Worm (Caenorhabditis elegans): ENCODE data around the gene F38B6.8.

ce11 chrX:6689985-6690384, 7.4 kb upstream of the F38B6.8 start, which contains the start of gene F38B6.6:
- TF ChIP-seq unc-62 (GFP tag; optimal IDR thresholded peaks at IDR 0.05) (no peak), F39B2.1 (GFP tag; IDR thresholded peaks at IDR 0.05) (no peak), F49E8.2 (tag; optimal IDR thresholded peaks at IDR 0.05; ENCODE audit: insufficient read depth) (no peak), B0261.1 (tag; optimal IDR thresholded peaks at IDR 0.05) (no peak), F23B12.7 (tag; optimal IDR thresholded peaks at IDR 0.05; ENCODE audit: insufficient read depth) (no peak), efl-1 (GFP tag; optimal IDR thresholded peaks at IDR 0.05) (no peak), rec-8 (tag; optimal IDR thresholded peaks at IDR 0.05) (no peak), rpc-1 (optimal IDR thresholded peaks at IDR 0.05) (no peak), rpc-1 (tag; optimal IDR thresholded peaks at IDR 0.05) (no peak)

All from whole organism, young adult.